Fruit fly (Drosophila melanogaster) whole organism, embryonic: Measurements from ENCODE around the gene CG15365.

Experiments used
- Abd-B ChIP-seq: fragments of 200-800 bp; sonication (Bioruptor generic); optimal IDR thresholded peaks from 2 replicates; lab custom pipeline; 2018; ENCODE audit warnings: missing biosample characterization, mild to moderate bottlenecking, missing genetic modification characterization, moderate library complexity
- Bgb ChIP-seq: fragments of 200-800 bp; sonication (Bioruptor generic); IDR thresholded peaks from 2 replicates; pipeline ENCODE4 v1.3.6; 2022; ENCODE audit warnings: missing biosample characterization, missing genetic modification characterization; ENCODE audit not compliant: partially characterized antibody
- CG10147 ChIP-seq: fragments of 200-800 bp; sonication (Bioruptor generic); optimal IDR thresholded peaks from 2 replicates; lab custom pipeline; 2019; ENCODE audit warnings: missing biosample characterization, mild to moderate bottlenecking, missing genetic modification characterization, moderate library complexity
- CG11504 ChIP-seq: fragments of 200-800 bp; sonication (Bioruptor generic); optimal IDR thresholded peaks from 3 replicates; lab custom pipeline; 2019; ENCODE audit warnings: missing biosample characterization, mild to moderate bottlenecking, missing genetic modification characterization, moderate library complexity
- CG11696 ChIP-seq: fragments of 200-800 bp; sonication (Bioruptor generic); IDR thresholded peaks from 2 replicates; pipeline ENCODE4 v1.3.6; 2022; ENCODE audit warnings: missing biosample characterization, missing genetic modification characterization
- CG11723 ChIP-seq: fragments of 200-800 bp; sonication (Bioruptor generic); optimal IDR thresholded peaks from 2 replicates; lab custom pipeline; 2017; ENCODE audit warnings: missing biosample characterization, mild to moderate bottlenecking, missing genetic modification characterization
- CG1233 ChIP-seq: fragments of 200-800 bp; sonication (Bioruptor generic); optimal IDR thresholded peaks from 4 replicates; lab custom pipeline; 2018; ENCODE audit warnings: missing biosample characterization, mild to moderate bottlenecking, missing genetic modification characterization
- CG13296 ChIP-seq: fragments of 200-800 bp; sonication (Bioruptor generic); optimal IDR thresholded peaks from 3 replicates; lab custom pipeline; 2018; ENCODE audit warnings: missing biosample characterization, mild to moderate bottlenecking, missing genetic modification characterization
- CG14441 ChIP-seq: fragments of 200-800 bp; sonication (Bioruptor generic); IDR thresholded peaks from 2 replicates; pipeline ENCODE4 v1.3.6; 2022; ENCODE audit warnings: missing biosample characterization, missing genetic modification characterization
- CG16815 ChIP-seq: fragments of 200-800 bp; sonication (Bioruptor generic); optimal IDR thresholded peaks from 3 replicates; lab custom pipeline; 2017; ENCODE audit warnings: missing biosample characterization, mild to moderate bottlenecking, missing genetic modification characterization
- CG17186 ChIP-seq: fragments of 200-800 bp; sonication (Bioruptor generic); optimal IDR thresholded peaks from 3 replicates; lab custom pipeline; 2017; ENCODE audit warnings: missing biosample characterization, missing genetic modification reagents, missing genetic modification characterization
- CG18476 ChIP-seq: fragments of 200-800 bp; sonication (Bioruptor generic); optimal IDR thresholded peaks from 2 replicates; lab custom pipeline; 2016; ENCODE audit warnings: missing biosample characterization, mild to moderate bottlenecking, missing genetic modification characterization
- CG2678 ChIP-seq: fragments of 200-800 bp; sonication (Bioruptor generic); optimal IDR thresholded peaks from 3 replicates; lab custom pipeline; 2019; ENCODE audit warnings: missing biosample characterization, mild to moderate bottlenecking, missing genetic modification characterization, moderate library complexity
- CG30431 ChIP-seq: fragments of 200-800 bp; sonication (Bioruptor generic); optimal IDR thresholded peaks from 2 replicates; lab custom pipeline; 2017; ENCODE audit warnings: missing biosample characterization, missing genetic modification characterization
- CG31224 ChIP-seq: fragments of 200-800 bp; sonication (Bioruptor generic); IDR thresholded peaks from 2 replicates; pipeline ENCODE4 v1.3.6; 2022; ENCODE audit warnings: missing biosample characterization, missing genetic modification characterization
- CG33213 ChIP-seq: fragments of 200-800 bp; sonication (Bioruptor generic); optimal IDR thresholded peaks from 3 replicates; lab custom pipeline; 2016; ENCODE audit warnings: missing biosample characterization, missing genetic modification characterization
- CG3407 ChIP-seq: fragments of 200-800 bp; sonication (Bioruptor generic); optimal IDR thresholded peaks from 2 replicates; lab custom pipeline; 2018; ENCODE audit warnings: missing biosample characterization, mild to moderate bottlenecking, missing genetic modification characterization
- CG4424 ChIP-seq: fragments of 200-800 bp; sonication (Bioruptor generic); optimal IDR thresholded peaks from 3 replicates; lab custom pipeline; 2016; ENCODE audit warnings: missing biosample characterization, missing genetic modification characterization
- CG4707 ChIP-seq: fragments of 200-800 bp; sonication (Bioruptor generic); optimal IDR thresholded peaks from 2 replicates; lab custom pipeline; 2018; ENCODE audit warnings: missing biosample characterization, mild to moderate bottlenecking, missing genetic modification characterization, moderate library complexity
- CG4730 ChIP-seq: fragments of 200-800 bp; sonication (Bioruptor generic); IDR thresholded peaks from 2 replicates; pipeline ENCODE4 v1.3.6; 2022; ENCODE audit warnings: missing biosample characterization, missing genetic modification characterization
- CG5245 ChIP-seq: fragments of 200-800 bp; sonication (Bioruptor generic); optimal IDR thresholded peaks from 3 replicates; lab custom pipeline; 2016; ENCODE audit warnings: missing biosample characterization, missing genetic modification characterization
- CG6654 ChIP-seq: fragments of 200-800 bp; sonication (Bioruptor generic); optimal IDR thresholded peaks from 2 replicates; lab custom pipeline; 2017; ENCODE audit warnings: missing biosample characterization, mild to moderate bottlenecking, missing genetic modification characterization
- CG6813 ChIP-seq: fragments of 200-800 bp; sonication (Bioruptor generic); optimal IDR thresholded peaks from 2 replicates; lab custom pipeline; 2017; ENCODE audit warnings: missing biosample characterization, missing genetic modification characterization, mild to moderate bottlenecking, moderate library complexity, missing genetic modification reagents
- CG8281 ChIP-seq: fragments of 200-800 bp; sonication (Bioruptor generic); optimal IDR thresholded peaks from 2 replicates; lab custom pipeline; 2018; ENCODE audit warnings: missing biosample characterization, mild to moderate bottlenecking, missing genetic modification characterization, moderate library complexity
- CG9817 ChIP-seq: fragments of 200-800 bp; sonication (Bioruptor generic); optimal IDR thresholded peaks from 2 replicates; lab custom pipeline; 2018; ENCODE audit warnings: missing biosample characterization, mild to moderate bottlenecking, missing genetic modification characterization, moderate library complexity
- D19A ChIP-seq: fragments of 200-800 bp; optimal IDR thresholded peaks from 3 replicates; lab custom pipeline; 2019; ENCODE audit warnings: missing biosample characterization, mild to moderate bottlenecking, missing genetic modification characterization, moderate library complexity
- Dip2 ChIP-seq: fragments of 200-800 bp; sonication (Bioruptor generic); IDR thresholded peaks from 2 replicates; pipeline ENCODE4 v1.3.6; 2022; ENCODE audit warnings: missing biosample characterization, missing genetic modification characterization
- Doc3 ChIP-seq: fragments of 200-800 bp; sonication (Bioruptor generic); IDR thresholded peaks from 3 replicates; pipeline ENCODE4 v1.3.6; 2022; ENCODE audit warnings: missing biosample characterization, missing genetic modification characterization; ENCODE audit not compliant: partially characterized antibody
- Lhr ChIP-seq: fragments of 200-800 bp; sonication (Bioruptor generic); optimal IDR thresholded peaks from 3 replicates; lab custom pipeline; 2017; ENCODE audit warnings: mild to moderate bottlenecking, missing biosample characterization, missing genetic modification reagents, missing genetic modification characterization
- NC2β ChIP-seq: fragments of 200-800 bp; sonication (Bioruptor generic); optimal IDR thresholded peaks from 2 replicates; lab custom pipeline; 2016; ENCODE audit warnings: missing biosample characterization, missing genetic modification characterization
- Poxn ChIP-seq: fragments of 200-800 bp; sonication (Bioruptor generic); IDR thresholded peaks from 2 replicates; pipeline ENCODE4 v1.3.6; 2022; ENCODE audit warnings: missing biosample characterization, missing genetic modification characterization
- Scr ChIP-seq: fragments of 200-800 bp; sonication (Bioruptor generic); IDR thresholded peaks from 2 replicates; pipeline ENCODE4 v1.3.6; 2022; ENCODE audit warnings: missing biosample characterization, missing genetic modification characterization; ENCODE audit not compliant: partially characterized antibody
- Sox102F ChIP-seq: fragments of 200-800 bp; sonication (Bioruptor generic); optimal IDR thresholded peaks from 2 replicates; lab custom pipeline; 2018; ENCODE audit warnings: missing biosample characterization, mild to moderate bottlenecking, missing genetic modification characterization, moderate library complexity
- Stat92E ChIP-seq, 3 experiments: fragments of >200 bp in 2 of 3; fragments of 200-800 bp in 1 of 3; sonication (Bioruptor generic) in 1 of 3; optimal IDR thresholded peaks; 2 replicates each; lab custom pipeline; 2017 to 2019; ENCODE audit warnings: missing biosample characterization in 3 of 3, missing genetic modification characterization in 3 of 3, mild to moderate bottlenecking in 1 of 3, moderate library complexity in 1 of 3
- TFAM ChIP-seq: fragments of 200-800 bp; sonication (Bioruptor generic); optimal IDR thresholded peaks from 2 replicates; lab custom pipeline; 2017; ENCODE audit warnings: missing biosample characterization, missing genetic modification characterization, inconsistent platforms
- al ChIP-seq: fragments of 200-800 bp; sonication (Bioruptor generic); IDR thresholded peaks from 2 replicates; pipeline ENCODE4 v1.3.6; 2022; ENCODE audit warnings: missing biosample characterization, missing genetic modification characterization
- ap ChIP-seq: fragments of 200-800 bp; sonication (Bioruptor generic); IDR thresholded peaks from 2 replicates; pipeline ENCODE4 v1.3.6; 2022; ENCODE audit warnings: missing biosample characterization, missing genetic modification characterization
- bsh ChIP-seq, 2 experiments: fragments of 200-800 bp; sonication (Bioruptor generic); optimal IDR thresholded peaks; 2 replicates each; lab custom pipeline; 2017 to 2018; ENCODE audit warnings: mild to moderate bottlenecking in 2 of 2, missing biosample characterization in 2 of 2, missing genetic modification characterization in 2 of 2, moderate library complexity in 1 of 2
- croc ChIP-seq: fragments of 200-800 bp; sonication (Bioruptor generic); conservative IDR thresholded peaks from 3 replicates; pipeline ENCODE4 v1.3.6; 2022; ENCODE audit warnings: missing biosample characterization, missing genetic modification characterization
- crol ChIP-seq: fragments of 200-800 bp; sonication (Bioruptor generic); IDR thresholded peaks from 2 replicates; pipeline ENCODE4 v1.3.6; 2022; ENCODE audit warnings: missing biosample characterization, missing genetic modification characterization
- danr ChIP-seq: fragments of 200-800 bp; sonication (Bioruptor generic); IDR thresholded peaks from 2 replicates; pipeline ENCODE4 v1.3.6; 2022; ENCODE audit warnings: missing biosample characterization, missing genetic modification characterization
- dmrt99B ChIP-seq: fragments of 200-800 bp; sonication (Bioruptor generic); optimal IDR thresholded peaks from 2 replicates; lab custom pipeline; 2018; ENCODE audit warnings: missing biosample characterization, mild to moderate bottlenecking, missing genetic modification characterization, moderate library complexity
- dysf ChIP-seq: fragments of 200-800 bp; sonication (Bioruptor generic); IDR thresholded peaks from 3 replicates; pipeline ENCODE4 v1.3.6; 2022; ENCODE audit warnings: missing biosample characterization, missing genetic modification characterization
- fd3F ChIP-seq: fragments of 200-800 bp; sonication (Bioruptor generic); optimal IDR thresholded peaks from 2 replicates; lab custom pipeline; 2018; ENCODE audit warnings: missing biosample characterization, mild to moderate bottlenecking, missing genetic modification characterization, moderate library complexity
- jigr1 ChIP-seq: fragments of 200-800 bp; sonication (Bioruptor generic); IDR thresholded peaks from 3 replicates; pipeline ENCODE4 v1.3.6; 2022; ENCODE audit warnings: missing biosample characterization, missing genetic modification characterization
- lab ChIP-seq: fragments of 200-800 bp; sonication (Bioruptor generic); optimal IDR thresholded peaks from 3 replicates; lab custom pipeline; 2017; ENCODE audit warnings: missing biosample characterization, missing genetic modification characterization, mild to moderate bottlenecking, moderate library complexity, missing genetic modification reagents
- pan ChIP-seq, 4 experiments: fragments of >200 bp in 3 of 4; fragments of 200-800 bp in 1 of 4; sonication (Bioruptor generic) in 1 of 4; optimal IDR thresholded peaks in 3 of 4; IDR thresholded peaks in 1 of 4; 2 replicates each; pipeline versions ENCODE4 v1.3.6 to Lab custom; 2017 to 2022; ENCODE audit warnings: missing biosample characterization in 2 of 4, missing genetic modification characterization in 2 of 4, mixed read lengths in 1 of 4
- sisA ChIP-seq: fragments of 200-800 bp; sonication (Bioruptor generic); IDR thresholded peaks from 2 replicates; pipeline ENCODE4 v1.3.6; 2022; ENCODE audit warnings: missing biosample characterization, missing genetic modification characterization
- tio ChIP-seq: fragments of 200-800 bp; sonication (Bioruptor generic); optimal IDR thresholded peaks from 2 replicates; lab custom pipeline; 2017; ENCODE audit warnings: missing biosample characterization, missing genetic modification characterization, inconsistent platforms

The CG15365 gene

dm6 chrX:9080962-9081361 is 13.2 kb upstream of the CG15365 start, which contains the start of the genes CG7246 and HP1b (continued):
- TF ChIP-seq al (GFP tag; lab: Robert Waterston, UW), result peak; percentile 51
- TF ChIP-seq CG6813, result no peak
- peak; percentile 74 for TF ChIP-seq CG2678 (tag; lab: Kevin White, UChicago)
- peak; percentile 0 for TF ChIP-seq CG16815
- TF ChIP-seq CG13296, result peak; percentile 63
- peak; percentile 25 for TF ChIP-seq fd3F (GFP tag; lab: Kevin White, UChicago)
- peak; percentile 72 for TF ChIP-seq Bgb
- peak; percentile 42 for TF ChIP-seq tio (GFP tag; lab: Kevin White, UChicago)
- TF ChIP-seq lab (GFP tag; lab: Kevin White, UChicago), result peak; percentile 78
- TF ChIP-seq CG33213, result no peak
- peak; percentile 64 for TF ChIP-seq CG31224 (GFP tag; lab: Robert Waterston, UW)
- TF ChIP-seq danr (GFP tag; lab: Robert Waterston, UW), result no peak
- TF ChIP-seq Dip2, result no peak
- peak; percentile 37; the same call in 1 of the 3 replicates for TF ChIP-seq croc (GFP tag; lab: Robert Waterston, UW)
- TF ChIP-seq CG1233, result peak; percentile 14
- TF ChIP-seq CG11504, result peak; percentile 70
- peak; percentile 59 for TF ChIP-seq D19A (tag; lab: Kevin White, UChicago)
- peak; percentile 60 for TF ChIP-seq CG5245 (GFP tag; lab: Kevin White, UChicago)
- TF ChIP-seq Lhr, result no peak
- TF ChIP-seq CG18476 (GFP tag; lab: Kevin White, UChicago), result peak; percentile 58
- TF ChIP-seq CG11723 (GFP tag; lab: Kevin White, UChicago), result peak; percentile 13
- TF ChIP-seq CG3407 (GFP tag; lab: Kevin White, UChicago), result peak; percentile 41
- TF ChIP-seq dysf (GFP tag; lab: Robert Waterston, UW), result peak; percentile 74
- peak; percentile 71 for TF ChIP-seq CG4730 (GFP tag; lab: Robert Waterston, UW)
- TF ChIP-seq sisA (GFP tag; lab: Robert Waterston, UW), result peak; percentile 72
- no peak for TF ChIP-seq jigr1 (GFP tag; lab: Robert Waterston, UW)
- TF ChIP-seq bsh (GFP tag; optimal IDR thresholded peaks at IDR 0.05; lab: Kevin White, UChicago), result peak in 1 of 2 experiments; percentile 76
- no peak; the same call in 1 of the 2 replicates for TF ChIP-seq Poxn (GFP tag; lab: Robert Waterston, UW)
- TF ChIP-seq pan (optimal IDR thresholded peaks at IDR 0.05; lab: Kevin White, UChicago), result no peak
- TF ChIP-seq pan (GFP tag; optimal IDR thresholded peaks at IDR 0.05 in 1 of 2, IDR thresholded peaks at IDR 0.05 in 1 of 2), result peak in 1 of 2 experiments; percentile 80
- peak; percentile 48 for TF ChIP-seq dmrt99B
- TF ChIP-seq CG14441, result peak; percentile 74
- peak; percentile 70 for TF ChIP-seq Sox102F (GFP tag; lab: Kevin White, UChicago)
- no peak for TF ChIP-seq crol (GFP tag; lab: Robert Waterston, UW)
- TF ChIP-seq CG4707 (GFP tag; lab: Kevin White, UChicago), result no peak
- TF ChIP-seq CG17186 (GFP tag; lab: Kevin White, UChicago), result peak; percentile 47
- TF ChIP-seq NC2β (GFP tag; lab: Kevin White, UChicago), result no peak
- TF ChIP-seq CG6654 (GFP tag; lab: Kevin White, UChicago), result no peak
- TF ChIP-seq TFAM (GFP tag; lab: Kevin White, UChicago), result no peak
- TF ChIP-seq CG30431 (GFP tag; lab: Kevin White, UChicago), result peak; percentile 10
- TF ChIP-seq Stat92E (GFP tag; optimal IDR thresholded peaks at IDR 0.05; lab: Kevin White, UChicago), result no peak
- TF ChIP-seq CG10147 (GFP tag; lab: Kevin White, UChicago), result peak; percentile 78
- TF ChIP-seq Scr (GFP tag; lab: Robert Waterston, UW), result peak; percentile 86
- TF ChIP-seq CG9817, result peak; percentile 64
- TF ChIP-seq CG8281 (tag; lab: Kevin White, UChicago), result peak; percentile 14
- TF ChIP-seq CG4424 (GFP tag; lab: Kevin White, UChicago), result peak; percentile 62
- TF ChIP-seq CG11696, result peak; percentile 53
- peak; percentile 58; the same call in 1 of the 2 replicates for TF ChIP-seq ap
- peak; percentile 75; the same call in 2 of the 3 replicates for TF ChIP-seq Doc3
- peak; percentile 72 for TF ChIP-seq Abd-B (GFP tag; lab: Kevin White, UChicago)
